Fruit fly (Drosophila melanogaster) whole organism, embryonic: Measurements from ENCODE around the gene CG14340.
A peak's percentile ranks its signal among the peaks of the same experiment; 100 is the strongest.

ENCODE experiments used
- Abd-B ChIP-seq: fragments of 200-800 bp; sonication (Bioruptor generic); optimal IDR thresholded peaks from 2 replicates; lab custom pipeline; 2018; ENCODE audit warnings: missing biosample characterization, mild to moderate bottlenecking, missing genetic modification characterization, moderate library complexity
- Aef1 ChIP-seq: fragments of 200-800 bp; sonication (Bioruptor generic); IDR thresholded peaks from 3 replicates; pipeline ENCODE4 v1.3.6; 2022; ENCODE audit warnings: missing biosample characterization, missing genetic modification characterization
- Antp ChIP-seq: fragments of 200-800 bp; sonication (Bioruptor generic); optimal IDR thresholded peaks from 3 replicates; lab custom pipeline; 2016; ENCODE audit warnings: missing biosample characterization, missing genetic modification characterization
- Bteb2 ChIP-seq: fragments of 200-800 bp; sonication (Bioruptor generic); optimal IDR thresholded peaks from 2 replicates; lab custom pipeline; 2016; ENCODE audit warnings: missing biosample characterization, missing genetic modification characterization
- CG10431 ChIP-seq: fragments of 200-800 bp; sonication (Bioruptor generic); optimal IDR thresholded peaks from 3 replicates; lab custom pipeline; 2018; ENCODE audit warnings: missing biosample characterization, mild to moderate bottlenecking, missing genetic modification characterization
- CG11504 ChIP-seq: fragments of 200-800 bp; sonication (Bioruptor generic); optimal IDR thresholded peaks from 3 replicates; lab custom pipeline; 2019; ENCODE audit warnings: missing biosample characterization, mild to moderate bottlenecking, missing genetic modification characterization, moderate library complexity
- CG12299 ChIP-seq: fragments of 200-800 bp; sonication (Bioruptor generic); optimal IDR thresholded peaks from 2 replicates; lab custom pipeline; 2018; ENCODE audit warnings: missing biosample characterization, mild to moderate bottlenecking, missing genetic modification characterization
- CG12659 ChIP-seq: fragments of 200-800 bp; sonication (Bioruptor generic); optimal IDR thresholded peaks from 3 replicates; lab custom pipeline; 2017; ENCODE audit warnings: mild to moderate bottlenecking, missing biosample characterization, missing genetic modification reagents, missing genetic modification characterization
- CG13296 ChIP-seq: fragments of 200-800 bp; sonication (Bioruptor generic); optimal IDR thresholded peaks from 3 replicates; lab custom pipeline; 2018; ENCODE audit warnings: missing biosample characterization, mild to moderate bottlenecking, missing genetic modification characterization
- CG15696 ChIP-seq: fragments of 200-800 bp; sonication (Bioruptor generic); optimal IDR thresholded peaks from 2 replicates; lab custom pipeline; 2019; ENCODE audit warnings: missing biosample characterization, mild to moderate bottlenecking, missing genetic modification characterization, moderate library complexity
- CG17328 ChIP-seq: fragments of 200-800 bp; sonication (Bioruptor generic); IDR thresholded peaks from 2 replicates; pipeline ENCODE4 v1.3.6; 2022; ENCODE audit warnings: missing biosample characterization, missing genetic modification characterization
- CG1832 ChIP-seq: fragments of 200-800 bp; sonication (Bioruptor generic); optimal IDR thresholded peaks from 2 replicates; lab custom pipeline; 2017; ENCODE audit warnings: missing biosample characterization, mild to moderate bottlenecking, missing genetic modification characterization, inconsistent platforms
- CG2202 ChIP-seq: fragments of 200-800 bp; sonication (Bioruptor generic); optimal IDR thresholded peaks from 2 replicates; lab custom pipeline; 2018; ENCODE audit warnings: missing biosample characterization, mild to moderate bottlenecking, missing genetic modification characterization
- CG3065 ChIP-seq: fragments of 200-800 bp; sonication (Bioruptor generic); optimal IDR thresholded peaks from 2 replicates; lab custom pipeline; 2016; ENCODE audit warnings: missing biosample characterization, missing genetic modification characterization
- CG31224 ChIP-seq: fragments of 200-800 bp; sonication (Bioruptor generic); IDR thresholded peaks from 2 replicates; pipeline ENCODE4 v1.3.6; 2022; ENCODE audit warnings: missing biosample characterization, missing genetic modification characterization
- CG34422 ChIP-seq: fragments of 200-800 bp; sonication (Bioruptor generic); IDR thresholded peaks from 3 replicates; pipeline ENCODE4 v1.3.6; 2022; ENCODE audit warnings: missing biosample characterization, missing genetic modification characterization
- CG4617 ChIP-seq: fragments of 200-800 bp; sonication (Bioruptor generic); optimal IDR thresholded peaks from 3 replicates; lab custom pipeline; 2016; ENCODE audit warnings: missing biosample characterization, missing genetic modification characterization, borderline replicate concordance
- CG7271 ChIP-seq: fragments of 200-800 bp; sonication (Bioruptor generic); optimal IDR thresholded peaks from 2 replicates; lab custom pipeline; 2018; ENCODE audit warnings: missing biosample characterization, mild to moderate bottlenecking, missing genetic modification characterization, moderate library complexity
- CG7928 ChIP-seq: fragments of 200-800 bp; sonication (Bioruptor generic); optimal IDR thresholded peaks from 2 replicates; lab custom pipeline; 2017; ENCODE audit warnings: missing biosample characterization, mild to moderate bottlenecking, missing genetic modification characterization
- CG7963 ChIP-seq: fragments of 200-800 bp; sonication (Bioruptor generic); IDR thresholded peaks from 3 replicates; pipeline ENCODE4 v1.3.6; 2022; ENCODE audit warnings: missing biosample characterization, missing genetic modification characterization; ENCODE audit not compliant: partially characterized antibody
- CG9876 ChIP-seq: fragments of 200-800 bp; sonication (Bioruptor generic); optimal IDR thresholded peaks from 2 replicates; lab custom pipeline; 2016; ENCODE audit warnings: missing biosample characterization, missing genetic modification characterization
- CG9932 ChIP-seq: fragments of 200-800 bp; sonication (Bioruptor generic); IDR thresholded peaks from 2 replicates; pipeline ENCODE4 v1.3.6; 2022; ENCODE audit warnings: missing biosample characterization, missing genetic modification characterization
- Drgx ChIP-seq: fragments of 200-800 bp; sonication (Bioruptor generic); IDR thresholded peaks from 2 replicates; pipeline ENCODE4 v1.3.6; 2022; ENCODE audit warnings: missing biosample characterization, missing genetic modification characterization
- Ets65A ChIP-seq: fragments of 200-800 bp; sonication (Bioruptor generic); peaks from one replicate; lab custom pipeline; 2016; ENCODE audit warnings: missing biosample characterization, missing genetic modification characterization
- Gsc ChIP-seq: fragments of 200-800 bp; sonication (Bioruptor generic); IDR thresholded peaks from 2 replicates; pipeline ENCODE4 v1.3.6; 2022; ENCODE audit warnings: missing biosample characterization, missing genetic modification characterization
- HHEX ChIP-seq: fragments of 200-800 bp; sonication (Bioruptor generic); optimal IDR thresholded peaks from 3 replicates; lab custom pipeline; 2017; ENCODE audit warnings: missing biosample characterization, mild to moderate bottlenecking, missing genetic modification characterization, missing genetic modification reagents
- Lim3 ChIP-seq: fragments of 200-800 bp; sonication (Bioruptor generic); IDR thresholded peaks from 2 replicates; pipeline ENCODE4 v1.3.6; 2022; ENCODE audit warnings: missing biosample characterization, missing genetic modification characterization
- Lpt ChIP-seq: fragments of >200 bp; optimal IDR thresholded peaks from 2 replicates; lab custom pipeline; 2018; ENCODE audit warnings: missing biosample characterization, missing genetic modification characterization
- Mrtf ChIP-seq: fragments of 200-800 bp; sonication (Bioruptor generic); IDR thresholded peaks from 3 replicates; pipeline ENCODE4 v1.3.6; 2022; ENCODE audit warnings: missing biosample characterization, missing genetic modification characterization
- PHDP ChIP-seq: fragments of 200-800 bp; sonication (Bioruptor generic); optimal IDR thresholded peaks from 3 replicates; lab custom pipeline; 2018; ENCODE audit warnings: missing biosample characterization, mild to moderate bottlenecking, missing genetic modification characterization, moderate library complexity
- Scr ChIP-seq: fragments of 200-800 bp; sonication (Bioruptor generic); IDR thresholded peaks from 2 replicates; pipeline ENCODE4 v1.3.6; 2022; ENCODE audit warnings: missing biosample characterization, missing genetic modification characterization; ENCODE audit not compliant: partially characterized antibody
- Side ChIP-seq: fragments of 200-800 bp; sonication (Bioruptor generic); optimal IDR thresholded peaks from 2 replicates; lab custom pipeline; 2016; ENCODE audit warnings: missing biosample characterization, missing genetic modification characterization
- Stat92E ChIP-seq, 3 experiments: fragments of >200 bp in 2 of 3; fragments of 200-800 bp in 1 of 3; sonication (Bioruptor generic) in 1 of 3; optimal IDR thresholded peaks; 2 replicates each; lab custom pipeline; 2017 to 2019; ENCODE audit warnings: missing biosample characterization in 3 of 3, missing genetic modification characterization in 3 of 3, mild to moderate bottlenecking in 1 of 3, moderate library complexity in 1 of 3
- cg ChIP-seq: fragments of 200-800 bp; sonication (Bioruptor generic); optimal IDR thresholded peaks from 3 replicates; lab custom pipeline; 2019; ENCODE audit warnings: missing biosample characterization, mild to moderate bottlenecking, missing genetic modification characterization, moderate library complexity
- chinmo ChIP-seq: fragments of 200-800 bp; sonication (Bioruptor generic); IDR thresholded peaks from 4 replicates; pipeline ENCODE4 v1.3.6; 2022; ENCODE audit warnings: missing biosample characterization, missing genetic modification characterization; ENCODE audit not compliant: partially characterized antibody
- crp ChIP-seq, 2 experiments: fragments of 200-800 bp; sonication (Bioruptor generic); optimal IDR thresholded peaks; 2 replicates in 1 of 2; 3 replicates in 1 of 2; lab custom pipeline; 2017; ENCODE audit warnings: missing biosample characterization in 2 of 2, missing genetic modification characterization in 2 of 2, mild to moderate bottlenecking in 1 of 2, moderate library complexity in 1 of 2
- eyg ChIP-seq: fragments of 200-800 bp; sonication (Bioruptor generic); optimal IDR thresholded peaks from 3 replicates; lab custom pipeline; 2016; ENCODE audit warnings: missing biosample characterization, missing genetic modification characterization
- lab ChIP-seq: fragments of 200-800 bp; sonication (Bioruptor generic); optimal IDR thresholded peaks from 3 replicates; lab custom pipeline; 2017; ENCODE audit warnings: missing biosample characterization, missing genetic modification characterization, mild to moderate bottlenecking, moderate library complexity, missing genetic modification reagents
- oc ChIP-seq: fragments of 200-800 bp; sonication (Bioruptor generic); optimal IDR thresholded peaks from 2 replicates; lab custom pipeline; 2018; ENCODE audit warnings: missing biosample characterization, mild to moderate bottlenecking, missing genetic modification characterization, moderate library complexity
- ranshi ChIP-seq: fragments of 200-800 bp; sonication (Bioruptor generic); IDR thresholded peaks from 2 replicates; pipeline ENCODE4 v1.3.6; 2022; ENCODE audit warnings: missing biosample characterization, missing genetic modification characterization
- row ChIP-seq: fragments of 200-800 bp; sonication (Bioruptor generic); IDR thresholded peaks from 3 replicates; pipeline ENCODE4 v1.3.6; 2022; ENCODE audit warnings: missing biosample characterization, missing genetic modification characterization
- sc ChIP-seq, 3 experiments: fragments of >200 bp in 2 of 3; fragments of 200-800 bp in 1 of 3; sonication (Bioruptor generic) in 1 of 3; optimal IDR thresholded peaks; 2 replicates in 2 of 3; 3 replicates in 1 of 3; lab custom pipeline; 2017; ENCODE audit warnings: mild to moderate bottlenecking in 1 of 3, missing biosample characterization in 1 of 3, missing genetic modification characterization in 1 of 3, missing genetic modification reagents in 1 of 3
- sens ChIP-seq: fragments of 200-800 bp; sonication (Bioruptor generic); peaks from one replicate; lab custom pipeline; 2016; ENCODE audit warnings: missing biosample characterization, missing genetic modification characterization
- sima ChIP-seq: fragments of 200-800 bp; sonication (Bioruptor generic); optimal IDR thresholded peaks from 2 replicates; lab custom pipeline; 2016; ENCODE audit warnings: missing biosample characterization, missing genetic modification characterization
- ssp ChIP-seq: fragments of 200-800 bp; sonication (Bioruptor generic); IDR thresholded peaks from 2 replicates; pipeline ENCODE4 v1.3.6; 2022; ENCODE audit warnings: missing biosample characterization, missing genetic modification characterization
- tap ChIP-seq: fragments of 200-800 bp; optimal IDR thresholded peaks from 3 replicates; lab custom pipeline; 2019; ENCODE audit warnings: missing biosample characterization, mild to moderate bottlenecking, missing genetic modification characterization, moderate library complexity
- tll ChIP-seq, 2 experiments: fragments of 200-800 bp in 1 of 2; fragments of >200 bp in 1 of 2; sonication (Bioruptor generic) in 1 of 2; optimal IDR thresholded peaks; 2 replicates each; lab custom pipeline; 2017 to 2019; ENCODE audit warnings: missing biosample characterization in 2 of 2, missing genetic modification characterization in 2 of 2, mild to moderate bottlenecking in 1 of 2, moderate library complexity in 1 of 2
- tna ChIP-seq: fragments of 200-800 bp; sonication (Bioruptor generic); IDR thresholded peaks from 2 replicates; pipeline ENCODE4 v1.3.6; 2022; ENCODE audit warnings: missing biosample characterization, missing genetic modification characterization; ENCODE audit not compliant: partially characterized antibody

CG14340 gene

DNA sequence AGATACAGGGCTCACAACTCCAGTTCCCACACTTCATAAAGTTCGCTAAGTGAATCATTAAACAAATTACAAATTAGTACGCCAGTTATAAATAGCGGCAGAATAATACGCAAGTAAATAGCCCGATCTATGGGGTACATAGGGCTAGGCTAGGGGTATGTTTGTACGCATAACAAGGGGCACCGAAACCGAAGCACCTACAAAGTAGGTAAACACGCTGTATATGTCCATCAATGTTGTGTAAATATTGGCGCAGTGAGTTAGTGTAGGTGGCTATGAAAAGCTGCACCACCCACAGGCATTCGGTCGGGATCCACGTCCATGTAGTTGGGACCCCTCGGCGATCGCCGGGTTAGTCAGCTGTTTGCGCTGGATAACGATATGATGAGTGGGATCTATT is 40.6 kb upstream of the CG14340 start (continued):
- TF ChIP-seq CG2202 (peak; percentile 99), HHEX (GFP tag; lab: Kevin White, UChicago) (peak; percentile 96), CG31224 (GFP tag; lab: Robert Waterston, UW) (peak; percentile 78), CG7928 (GFP tag; lab: Kevin White, UChicago) (peak; percentile 74), cg (GFP tag; lab: Kevin White, UChicago) (peak; percentile 13), tll (GFP tag; optimal IDR thresholded peaks at IDR 0.05; lab: Kevin White, UChicago) (peak in 1 of 2 experiments; percentile 22), tna (GFP tag; lab: Robert Waterston, UW) (no peak), Abd-B (peak; percentile 4), Stat92E (GFP tag; optimal IDR thresholded peaks at IDR 0.05; lab: Kevin White, UChicago) (peak in 1 of 3 experiments; percentile 58), CG1832 (GFP tag; lab: Kevin White, UChicago) (no peak), eyg (GFP tag; lab: Kevin White, UChicago) (peak; percentile 97), CG13296 (GFP tag; lab: Kevin White, UChicago) (peak; percentile 86), CG15696 (tag; lab: Kevin White, UChicago) (peak; percentile 94), Lim3 (GFP tag; lab: Robert Waterston, UW) (no peak), Gsc (GFP tag; lab: Robert Waterston, UW) (no peak), CG9932 (GFP tag; lab: Robert Waterston, UW) (peak; percentile 87), CG9876 (GFP tag; lab: Kevin White, UChicago) (peak; percentile 90), chinmo (GFP tag; lab: Robert Waterston, UW) (no peak), CG7963 (GFP tag; lab: Robert Waterston, UW) (no peak), Drgx (peak; percentile 73), sima (GFP tag; lab: Kevin White, UChicago) (peak; percentile 84), CG34422 (GFP tag; lab: Robert Waterston, UW) (peak; percentile 42; the same call in 1 of the 3 replicates), Bteb2 (GFP tag; lab: Kevin White, UChicago) (peak; percentile 81), tap (tag; lab: Kevin White, UChicago) (peak; percentile 89), CG4617 (GFP tag; lab: Kevin White, UChicago) (peak; percentile 78), Antp (GFP tag; lab: Kevin White, UChicago) (peak; percentile 90), CG12299 (tag; lab: Kevin White, UChicago) (peak; percentile 92), Mrtf (GFP tag; lab: Robert Waterston, UW) (peak; percentile 71; the same call in 1 of the 3 replicates), ranshi (GFP tag; lab: Robert Waterston, UW) (peak; percentile 88), PHDP (tag; lab: Kevin White, UChicago) (peak; percentile 95), CG10431 (GFP tag; lab: Kevin White, UChicago) (peak; percentile 96)

DNA sequence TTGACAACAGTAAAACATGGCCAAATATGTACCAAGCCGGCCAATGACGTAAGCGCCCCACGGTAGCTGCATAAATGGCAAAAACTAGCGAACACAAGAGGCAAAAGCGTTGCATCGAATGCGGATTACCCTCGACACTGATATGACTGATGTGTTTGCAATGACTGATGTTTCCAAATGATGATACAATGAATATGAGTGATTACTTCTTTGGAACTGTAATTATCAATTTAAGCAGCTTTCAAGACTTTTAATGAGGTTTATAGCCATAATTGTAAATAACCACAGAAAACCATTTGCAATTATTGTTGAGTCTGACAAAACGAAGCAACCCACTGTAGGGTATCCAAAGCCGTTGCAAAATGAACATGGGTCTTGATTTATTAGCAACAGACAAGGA is 39.2 kb upstream of the CG14340 start:
- TF ChIP-seq Scr (GFP tag; lab: Robert Waterston, UW) = no peak
- no peak for TF ChIP-seq CG7271 (tag; lab: Kevin White, UChicago)
- TF ChIP-seq CG17328 (GFP tag; lab: Robert Waterston, UW) = no peak
- no peak for TF ChIP-seq CG12659
- TF ChIP-seq CG11504 = peak; percentile 4
- no peak for TF ChIP-seq oc (tag; lab: Kevin White, UChicago)
- TF ChIP-seq sens (GFP tag; lab: Kevin White, UChicago) = peak; percentile 75
- no peak for TF ChIP-seq sc (optimal IDR thresholded peaks at IDR 0.05; lab: Kevin White, UChicago)
- TF ChIP-seq sc (GFP tag; optimal IDR thresholded peaks at IDR 0.05; lab: Kevin White, UChicago) = no peak
- TF ChIP-seq row (GFP tag; lab: Robert Waterston, UW) = peak; percentile 28; the same call in 1 of the 3 replicates
- no peak for TF ChIP-seq Aef1
- TF ChIP-seq Lpt (GFP tag; lab: Kevin White, UChicago) = no peak
- TF ChIP-seq CG3065 (GFP tag; lab: Kevin White, UChicago) = no peak
- 0 out of 2 replicates have a peak, but pooled peaks have one; percentile 5 for TF ChIP-seq ssp (GFP tag; lab: Robert Waterston, UW)
- no peak for TF ChIP-seq CG12299 (tag; lab: Kevin White, UChicago)
- TF ChIP-seq lab (GFP tag; lab: Kevin White, UChicago) = peak; percentile 54
- TF ChIP-seq crp (GFP tag; optimal IDR thresholded peaks at IDR 0.05; lab: Kevin White, UChicago) = no peak
- TF ChIP-seq Drgx = peak; percentile 47; the same call in 1 of the 2 replicates
- no peak for TF ChIP-seq Side (GFP tag; lab: Kevin White, UChicago)
- no peak for TF ChIP-seq Ets65A (GFP tag; lab: Kevin White, UChicago)
